Fruit fly (Drosophila melanogaster) whole organism, embryonic: ENCODE measurements around the gene Tao.

ENCODE experiments used
- CG14441 ChIP-seq: fragments of 200-800 bp; sonication (Bioruptor generic); IDR thresholded peaks from 2 replicates; pipeline ENCODE4 v1.3.6; 2022; ENCODE audit warnings: missing biosample characterization, missing genetic modification characterization
- CG6254 ChIP-seq: fragments of 200-800 bp; sonication (Bioruptor generic); optimal IDR thresholded peaks from 3 replicates; lab custom pipeline; 2017; ENCODE audit warnings: mild to moderate bottlenecking, missing biosample characterization, missing genetic modification reagents, missing genetic modification characterization
- Fer2 ChIP-seq: fragments of 200-800 bp; sonication (Bioruptor generic); optimal IDR thresholded peaks from 2 replicates; lab custom pipeline; 2018; ENCODE audit warnings: missing biosample characterization, mild to moderate bottlenecking, missing genetic modification characterization, moderate library complexity
- Mad ChIP-seq: fragments of 200-800 bp; sonication (Bioruptor generic); optimal IDR thresholded peaks from 2 replicates; lab custom pipeline; 2016; ENCODE audit warnings: missing biosample characterization, missing genetic modification characterization
- Nf-YA ChIP-seq: fragments of 200-800 bp; sonication (Bioruptor generic); IDR thresholded peaks from 2 replicates; pipeline ENCODE4 v1.3.6; 2022; ENCODE audit warnings: missing biosample characterization, missing genetic modification characterization
- kah ChIP-seq: fragments of 200-800 bp; sonication (Bioruptor generic); optimal IDR thresholded peaks from 2 replicates; lab custom pipeline; 2018; ENCODE audit warnings: missing biosample characterization, mild to moderate bottlenecking, missing genetic modification characterization
- run ChIP-seq: fragments of 200-800 bp; sonication (Bioruptor generic); optimal IDR thresholded peaks from 3 replicates; lab custom pipeline; 2018; ENCODE audit warnings: missing biosample characterization, mild to moderate bottlenecking, missing genetic modification characterization
- zfh2 ChIP-seq: fragments of 200-800 bp; sonication (Bioruptor generic); optimal IDR thresholded peaks from 2 replicates; lab custom pipeline; 2016; ENCODE audit warnings: missing biosample characterization, missing genetic modification characterization

DNA sequence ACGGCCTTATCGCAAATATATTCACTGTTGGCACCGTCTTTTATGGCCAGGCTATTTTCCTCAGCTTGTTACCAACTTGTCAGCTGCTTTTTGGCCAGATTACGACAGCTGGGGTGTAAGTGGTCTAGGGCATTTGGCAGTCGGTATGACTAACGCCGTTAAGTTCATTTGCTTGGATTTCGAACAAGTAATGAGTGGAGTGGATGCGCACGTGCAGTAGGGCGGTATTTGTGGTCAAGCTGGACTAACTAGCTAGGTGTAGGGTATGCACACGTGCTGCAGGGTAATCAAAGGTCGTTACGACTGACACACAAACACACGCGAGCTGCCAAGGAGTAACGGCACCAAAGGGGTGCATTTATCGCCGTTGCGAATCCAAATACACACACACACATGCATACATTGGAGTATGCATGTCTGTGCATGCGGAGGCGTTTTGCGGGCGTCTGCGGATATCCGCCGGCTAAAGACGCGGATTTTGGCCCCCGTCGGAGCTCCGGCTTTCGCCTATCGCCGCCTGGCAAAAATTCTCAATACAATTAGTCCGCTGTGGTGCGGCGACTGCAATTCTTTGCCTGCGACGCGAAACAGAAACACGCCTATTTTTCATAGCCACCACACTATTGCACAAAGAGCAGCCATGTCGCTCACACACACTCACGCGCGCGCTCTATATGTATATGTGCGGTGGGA, 1.5 kb downstream of the Tao start:
- no peak for TF ChIP-seq Fer2
- TF ChIP-seq zfh2 = no peak
- TF ChIP-seq Nf-YA (GFP tag; lab: Robert Waterston, UW) = no peak
- TF ChIP-seq kah = no peak
- no peak for TF ChIP-seq CG6254 (GFP tag; lab: Kevin White, UChicago)
- TF ChIP-seq CG14441 (GFP tag; lab: Robert Waterston, UW) = no peak
- TF ChIP-seq Mad = no peak
- no peak for TF ChIP-seq run (tag; lab: Kevin White, UChicago)
